Fruit fly (Drosophila melanogaster): ENCODE data around the gene CG4709.

dm6 chr2L:9933063-9933462, 21.1 kb upstream of the CG4709 start, which contains the start of gene Cpr30F:
- no peak for TF ChIP-seq Mio (GFP tag; optimal IDR thresholded peaks at IDR 0.05)
- TF ChIP-seq Dfd (GFP tag; optimal IDR thresholded peaks at IDR 0.05), result no peak
- TF ChIP-seq rgr (GFP tag; optimal IDR thresholded peaks at IDR 0.05), result no peak
- TF ChIP-seq psq (GFP tag; optimal IDR thresholded peaks at IDR 0.05), result no peak

Measured in whole organism, wandering third instar larva.